Worm (Caenorhabditis elegans) whole organism, L3 larva: ENCODE results near the gene fbxb-35.
"Not testable (repeated sequence)": the region's sequence is repeated elsewhere in the genome, so short reads cannot be mapped to it uniquely, and the experiment has no call there.

Experiments
- R02D3.7 ChIP-seq: fragments of 150-350 bp; optimal IDR thresholded peaks from 2 replicates; lab custom pipeline; 2014; ENCODE audit warnings: missing biosample characterization, missing genetic modification characterization
- ZK546.5 ChIP-seq: sonication (generic microtip); optimal IDR thresholded peaks from 2 replicates; lab custom pipeline; 2017; ENCODE audit warnings: missing biosample characterization, missing genetic modification characterization
- aly-2 ChIP-seq: fragments of 150-350 bp; optimal IDR thresholded peaks from 2 replicates; lab custom pipeline; 2014; ENCODE audit warnings: missing biosample characterization, missing genetic modification characterization
- ama-1 ChIP-seq: fragments of 150-350 bp; optimal IDR thresholded peaks from 2 replicates; lab custom pipeline; 2018
- ceh-16 ChIP-seq: sonication (generic microtip); optimal IDR thresholded peaks from 2 replicates; lab custom pipeline; 2017; ENCODE audit warnings: missing biosample characterization, missing genetic modification characterization
- ceh-28 ChIP-seq: fragments of 150-350 bp; optimal IDR thresholded peaks from 2 replicates; lab custom pipeline; 2014; ENCODE audit warnings: missing biosample characterization, missing genetic modification reagents, missing genetic modification characterization
- ceh-82 ChIP-seq: fragments of 150-350 bp; optimal IDR thresholded peaks from 2 replicates; lab custom pipeline; 2014; ENCODE audit warnings: missing biosample characterization, missing genetic modification characterization
- ceh-9 ChIP-seq: sonication (generic microtip); optimal IDR thresholded peaks from 2 replicates; lab custom pipeline; 2018; ENCODE audit warnings: missing biosample characterization, missing genetic modification characterization
- daf-12 ChIP-seq: fragments of 150-350 bp; optimal IDR thresholded peaks from 2 replicates; lab custom pipeline; 2014; ENCODE audit warnings: missing biosample characterization, missing genetic modification reagents, missing genetic modification characterization
- egl-5 ChIP-seq: fragments of 150-350 bp; optimal IDR thresholded peaks from 2 replicates; lab custom pipeline; 2017; ENCODE audit warnings: missing biosample characterization, missing genetic modification reagents, missing genetic modification characterization, inconsistent platforms
- elt-2 ChIP-seq: sonication (generic microtip); optimal IDR thresholded peaks from 2 replicates; lab custom pipeline; 2016; ENCODE audit warnings: missing genetic modification reagents, mild to moderate bottlenecking, missing genetic modification characterization, missing compliant biosample characterization
- eor-1 ChIP-seq, 2 experiments: fragments of 150-350 bp; optimal IDR thresholded peaks; 2 replicates each; lab custom pipeline; 2014 to 2018; ENCODE audit warnings: missing biosample characterization in 2 of 2, missing genetic modification characterization in 2 of 2
- fkh-10 ChIP-seq: sonication (generic microtip); optimal IDR thresholded peaks from 2 replicates; lab custom pipeline; 2017; ENCODE audit warnings: missing biosample characterization, missing genetic modification reagents, missing genetic modification characterization
- fkh-2 ChIP-seq: fragments of 150-350 bp; optimal IDR thresholded peaks from 2 replicates; lab custom pipeline; 2014; ENCODE audit warnings: missing biosample characterization, missing genetic modification reagents, missing genetic modification characterization
- fos-1 ChIP-seq: fragments of 150-350 bp; optimal IDR thresholded peaks from 2 replicates; lab custom pipeline; 2014; ENCODE audit warnings: missing biosample characterization, missing genetic modification characterization
- hmg-11 ChIP-seq: sonication (generic microtip); optimal IDR thresholded peaks from 2 replicates; lab custom pipeline; 2016; ENCODE audit warnings: missing genetic modification characterization, missing compliant biosample characterization
- jun-1 ChIP-seq: fragments of 150-350 bp; optimal IDR thresholded peaks from 2 replicates; lab custom pipeline; 2014; ENCODE audit warnings: missing biosample characterization, missing genetic modification reagents, missing genetic modification characterization
- lin-15B ChIP-seq: fragments of 150-350 bp; optimal IDR thresholded peaks from 2 replicates; lab custom pipeline; 2014; ENCODE audit warnings: missing biosample characterization, missing genetic modification characterization
- lin-39 ChIP-seq: fragments of 150-350 bp; optimal IDR thresholded peaks from 2 replicates; lab custom pipeline; 2018; ENCODE audit warnings: missing biosample characterization, missing genetic modification reagents, missing genetic modification characterization
- lsy-12 ChIP-seq: sonication (generic microtip); optimal IDR thresholded peaks from 2 replicates; lab custom pipeline; 2016; ENCODE audit warnings: mild to moderate bottlenecking, missing genetic modification characterization, missing compliant biosample characterization
- mdl-1 ChIP-seq: fragments of 150-350 bp; optimal IDR thresholded peaks from 2 replicates; lab custom pipeline; 2014; ENCODE audit warnings: missing biosample characterization, missing genetic modification characterization
- nhr-12 ChIP-seq: fragments of 150-350 bp; optimal IDR thresholded peaks from 2 replicates; lab custom pipeline; 2014; ENCODE audit warnings: missing biosample characterization, missing genetic modification characterization
- nhr-23 ChIP-seq: fragments of 150-350 bp; optimal IDR thresholded peaks from 2 replicates; lab custom pipeline; 2014; ENCODE audit warnings: missing biosample characterization, missing genetic modification reagents, missing genetic modification characterization
- nhr-237 ChIP-seq: fragments of 150-350 bp; optimal IDR thresholded peaks from 2 replicates; lab custom pipeline; 2014; ENCODE audit warnings: missing biosample characterization, missing genetic modification characterization
- nhr-28 ChIP-seq: fragments of 150-350 bp; optimal IDR thresholded peaks from 2 replicates; lab custom pipeline; 2014; ENCODE audit warnings: missing biosample characterization, missing genetic modification characterization
- nhr-43 ChIP-seq: sonication (generic microtip); optimal IDR thresholded peaks from 2 replicates; lab custom pipeline; 2016; ENCODE audit warnings: mild to moderate bottlenecking, missing genetic modification characterization, missing compliant biosample characterization; ENCODE audit not compliant: poor library complexity, severe bottlenecking
- nhr-76 ChIP-seq: fragments of 150-350 bp; sonication (generic microtip); optimal IDR thresholded peaks from 5 replicates; lab custom pipeline; 2014; ENCODE audit warnings: missing biosample characterization, missing genetic modification characterization
- sea-2 ChIP-seq: fragments of 150-350 bp; sonication (generic microtip); optimal IDR thresholded peaks from 4 replicates; lab custom pipeline; 2014; ENCODE audit warnings: missing biosample characterization, missing genetic modification reagents, missing genetic modification characterization
- skn-1 ChIP-seq: fragments of 150-350 bp; optimal IDR thresholded peaks from 2 replicates; lab custom pipeline; 2014; ENCODE audit warnings: missing biosample characterization, missing genetic modification characterization
- snpc-4 ChIP-seq: fragments of 150-350 bp; optimal IDR thresholded peaks from 2 replicates; lab custom pipeline; 2014; ENCODE audit warnings: missing biosample characterization, missing genetic modification characterization
- tbx-2 ChIP-seq: sonication (generic microtip); optimal IDR thresholded peaks from 2 replicates; lab custom pipeline; 2016; ENCODE audit warnings: mild to moderate bottlenecking, missing genetic modification characterization, missing compliant biosample characterization
- unc-39 ChIP-seq: sonication (generic microtip); optimal IDR thresholded peaks from 4 replicates; lab custom pipeline; 2017; ENCODE audit warnings: missing biosample characterization, missing genetic modification characterization
- ztf-11 ChIP-seq: fragments of 150-350 bp; optimal IDR thresholded peaks from 2 replicates; lab custom pipeline; 2014; ENCODE audit warnings: missing biosample characterization, missing genetic modification characterization

fbxb-35 gene

DNA sequence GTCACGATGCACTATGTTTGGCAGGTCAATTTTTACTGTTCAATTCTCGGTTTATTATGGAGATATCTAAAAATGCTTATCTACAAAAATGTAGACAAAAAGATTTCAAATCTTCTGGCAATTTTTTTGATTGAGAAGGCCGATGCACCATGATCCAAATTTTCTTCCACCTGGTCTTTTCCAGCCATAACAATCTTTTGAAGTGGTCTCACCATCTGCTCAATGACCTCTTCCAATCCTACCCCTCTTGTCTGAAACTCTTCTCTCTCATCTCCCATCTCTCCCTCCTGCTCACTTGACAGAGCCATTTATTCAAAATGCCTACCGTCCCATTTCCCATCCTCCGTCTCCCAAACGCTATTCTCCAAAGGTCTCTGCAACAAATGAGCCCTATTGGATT is at the start of gene fbxb-35:
fbxb-35 (plus strand) TSS at position 301 of the 400 bp plus-strand sequence.
- TF ChIP-seq hmg-11, result no peak
- TF ChIP-seq fkh-10, result no peak
- no peak for TF ChIP-seq R02D3.7 (tag; lab: Kevin White, UChicago)
- no peak for TF ChIP-seq fkh-2 (tag; lab: Kevin White, UChicago)
- TF ChIP-seq skn-1 (tag; lab: Kevin White, UChicago), result no peak
- TF ChIP-seq fos-1 (tag; lab: Kevin White, UChicago), result no peak
- TF ChIP-seq nhr-43 (tag; lab: Kevin White, UChicago), result no peak
- TF ChIP-seq jun-1 (tag; lab: Kevin White, UChicago), result no peak

DNA sequence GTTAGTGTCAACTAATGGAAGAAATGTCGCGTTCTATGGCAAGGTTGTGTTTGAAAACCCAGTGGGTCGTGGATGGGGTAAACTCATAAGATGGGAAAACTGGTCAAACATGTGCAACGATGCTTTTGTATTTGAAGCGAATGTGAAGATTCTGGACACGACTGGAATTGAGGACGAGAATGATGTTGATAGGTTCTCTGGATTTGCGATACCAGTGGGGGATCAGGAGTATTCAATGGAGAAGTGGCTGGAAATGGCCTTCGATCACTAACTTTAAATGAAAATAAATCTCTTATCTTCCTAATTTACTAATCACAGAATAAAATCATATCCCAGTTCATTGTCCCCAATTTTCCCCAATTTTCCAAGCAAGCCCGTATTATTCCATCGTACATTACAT is 40.3 kb upstream of the fbxb-35 start:
- TF ChIP-seq nhr-23 (tag; lab: Kevin White, UChicago) (no peak), tbx-2 (no peak), snpc-4 (tag; lab: Kevin White, UChicago) (no peak), egl-5 (no peak), nhr-28 (no peak)

DNA sequence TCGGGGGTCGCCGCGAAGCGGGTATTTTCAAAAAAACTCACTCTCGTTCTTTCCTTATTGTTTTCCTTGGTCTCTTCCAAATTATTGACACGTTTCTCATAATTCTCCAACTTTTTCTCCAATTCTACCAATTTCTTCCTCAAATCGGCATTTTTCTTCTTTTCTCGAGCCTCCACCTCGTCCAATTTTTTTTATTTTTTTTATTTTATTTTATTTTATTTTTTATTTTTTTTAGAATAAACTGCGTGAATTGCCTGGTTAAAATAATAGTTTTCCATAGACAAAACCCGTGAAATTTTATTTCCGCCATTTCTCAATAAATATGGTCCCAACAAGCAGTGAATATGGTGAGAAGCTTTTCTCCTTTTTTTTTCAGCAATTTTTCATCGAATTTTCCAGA is 38.8 kb upstream of the fbxb-35 start, which contains the start of gene F59H6.15:
F59H6.15 (plus strand) TSS at position 301 of the 400 bp plus-strand sequence.
- no peak for TF ChIP-seq ama-1 (lab: Kevin White, UChicago)
- no peak for TF ChIP-seq mdl-1 (tag; lab: Kevin White, UChicago)
- TF ChIP-seq aly-2 (tag; lab: Kevin White, UChicago), result no peak

DNA sequence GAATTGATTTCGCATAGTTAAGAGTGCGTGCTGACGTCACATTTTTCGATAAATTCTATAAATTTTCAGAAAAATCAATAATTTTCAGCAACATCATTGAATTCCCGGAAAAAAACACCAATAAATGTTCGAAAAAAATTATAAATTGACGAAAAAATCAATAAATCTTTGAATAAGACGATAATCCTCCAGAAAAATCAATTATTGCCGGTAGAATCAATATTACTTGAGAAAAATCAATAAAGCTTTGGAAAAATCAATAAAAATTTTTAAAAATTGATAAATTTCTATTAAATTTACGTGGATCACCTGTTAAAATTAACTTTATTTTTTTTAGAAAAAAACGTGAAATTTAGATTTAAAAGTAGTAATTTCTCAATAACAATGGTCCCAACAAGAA is 37.6 kb upstream of the fbxb-35 start:
- TF ChIP-seq jun-1 (tag; lab: Kevin White, UChicago), result no peak
- peak; percentile 76 for TF ChIP-seq ceh-28 (tag; lab: Kevin White, UChicago)
- TF ChIP-seq nhr-237 (tag; lab: Kevin White, UChicago), result no peak
- TF ChIP-seq nhr-28, result no peak
- TF ChIP-seq lsy-12 (tag; lab: Kevin White, UChicago), result no peak

- TF ChIP-seq nhr-28; ceh-82 (tag; lab: Kevin White, UChicago); nhr-12 (tag; lab: Kevin White, UChicago): not testable (repeated sequence)
- TF ChIP-seq, all 47 proteins: peak for 0; not testable (repeated sequence) for 47
Observed at ce11 chrII:2023514-2023913, 28.0 kb upstream of the fbxb-35 start, which contains the start of gene cya-2. TSS of gene cya-2 (minus strand) at chrII:2023614.

DNA sequence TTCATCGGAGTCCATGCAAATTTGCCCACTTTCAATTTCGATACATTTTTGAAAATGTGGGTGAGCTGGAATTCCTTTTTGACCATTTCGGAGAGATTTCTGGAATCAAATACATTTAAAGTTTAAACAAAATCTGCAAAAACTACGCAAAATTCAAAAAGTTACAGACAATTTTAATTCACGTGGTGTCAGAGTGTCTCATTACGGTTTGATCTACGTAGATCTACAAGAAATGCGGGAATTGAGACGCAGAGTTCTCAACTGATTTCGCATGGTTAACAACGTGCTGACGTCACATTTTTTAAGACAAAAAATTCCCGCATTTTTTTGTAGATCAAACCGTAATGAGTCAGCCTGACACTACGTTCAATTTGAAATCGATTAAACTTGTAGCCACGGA is 24.9 kb upstream of the fbxb-35 start, which contains the start of gene bath-21:
bath-21 (minus strand) TSS at position 101 of the 400 bp plus-strand sequence.
- TF ChIP-seq nhr-12 (tag; lab: Kevin White, UChicago), result no peak
- no peak for TF ChIP-seq elt-2
- TF ChIP-seq nhr-76 (tag; lab: Kevin White, UChicago), result no peak
- TF ChIP-seq jun-1 (tag; lab: Kevin White, UChicago), result no peak
- no peak for TF ChIP-seq nhr-28
- TF ChIP-seq daf-12 (tag; lab: Kevin White, UChicago), result no peak
- no peak for TF ChIP-seq lin-15B
- TF ChIP-seq egl-5, result no peak
- TF ChIP-seq ZK546.5 (tag; lab: Kevin White, UChicago), result no peak
- no peak for TF ChIP-seq lin-39
- TF ChIP-seq ztf-11 (tag; lab: Kevin White, UChicago), result no peak
- TF ChIP-seq unc-39 (tag; lab: Kevin White, UChicago), result no peak
- TF ChIP-seq ceh-16, result no peak
- TF ChIP-seq eor-1 (tag; optimal IDR thresholded peaks at IDR 0.05; lab: Kevin White, UChicago), result no peak
- TF ChIP-seq sea-2 (GFP tag; lab: Kevin White, UChicago), result no peak
- TF ChIP-seq ceh-9, result no peak
- no peak for TF ChIP-seq fkh-2 (tag; lab: Kevin White, UChicago)
